Worm (Caenorhabditis elegans) whole organism, L4 larva: Measurements from ENCODE around the gene Y59A8B.8.
"Not testable (repeated sequence)": the region's sequence is repeated elsewhere in the genome, so short reads cannot be mapped to it uniquely, and the experiment has no call there.

Experiments used
- Y48G9A.11 ChIP-seq: fragments of 200-800 bp; sonication (Bioruptor generic); IDR thresholded peaks from 2 replicates; pipeline ENCODE4 v1.3.6; 2022; ENCODE audit warnings: missing genetic modification reagents, missing genetic modification characterization, missing compliant biosample characterization
- aha-1 ChIP-seq: fragments of 150-350 bp; peaks from one replicate; lab custom pipeline; 2014; ENCODE audit warnings: missing biosample characterization, missing genetic modification characterization
- aly-2 ChIP-seq: sonication (generic microtip); optimal IDR thresholded peaks from 2 replicates; lab custom pipeline; 2018; ENCODE audit warnings: missing biosample characterization, missing genetic modification characterization
- ama-1 ChIP-seq: fragments of 150-350 bp; optimal IDR thresholded peaks from 2 replicates; lab custom pipeline; 2014; ENCODE audit warnings: inconsistent platforms, mixed read lengths
- dmd-6 ChIP-seq: fragments of 200-800 bp; sonication (Bioruptor generic); IDR thresholded peaks from 2 replicates; pipeline ENCODE4 v1.3.6; 2022; ENCODE audit warnings: missing genetic modification reagents, missing genetic modification characterization, missing compliant biosample characterization
- mdl-1 ChIP-seq, 2 experiments: fragments of 150-350 bp in 1 of 2; sonication (generic microtip) in 1 of 2; optimal IDR thresholded peaks; 2 replicates each; lab custom pipeline; 2014 to 2017; ENCODE audit warnings: missing biosample characterization in 2 of 2, missing genetic modification characterization in 2 of 2
- nhr-10 ChIP-seq: fragments of 150-350 bp; optimal IDR thresholded peaks from 2 replicates; lab custom pipeline; 2014; ENCODE audit warnings: missing biosample characterization, missing genetic modification characterization
- nhr-28 ChIP-seq: fragments of 150-350 bp; optimal IDR thresholded peaks from 2 replicates; lab custom pipeline; 2014; ENCODE audit warnings: missing biosample characterization, missing genetic modification characterization
- nhr-76 ChIP-seq: fragments of 150-350 bp; optimal IDR thresholded peaks from 2 replicates; lab custom pipeline; 2014; ENCODE audit warnings: missing biosample characterization, missing genetic modification characterization
- pha-4 ChIP-seq, 2 experiments: fragments of 150-350 bp in 1 of 2; fragments of 200-800 bp in 1 of 2; sonication (Bioruptor generic) in 1 of 2; IDR thresholded peaks in 1 of 2; optimal IDR thresholded peaks in 1 of 2; 2 replicates each; pipeline versions ENCODE4 v1.3.6 to Lab custom; 2014 to 2022; ENCODE audit warnings: missing genetic modification characterization in 2 of 2, missing genetic modification reagents in 2 of 2, missing biosample characterization in 1 of 2, missing compliant biosample characterization in 1 of 2
- ztf-11 ChIP-seq: fragments of 150-350 bp; optimal IDR thresholded peaks from 2 replicates; lab custom pipeline; 2014; ENCODE audit warnings: missing biosample characterization, missing genetic modification characterization

ce11 chrV:18069195-18069594 lies 3.1 kb upstream of the Y59A8B.8 start:
- not testable (repeated sequence) for TF ChIP-seq nhr-10 (tag; lab: Kevin White, UChicago); Y48G9A.11; aly-2; aha-1 (tag; lab: Kevin White, UChicago); ztf-11 (tag; lab: Kevin White, UChicago); pha-4 (GFP tag; IDR thresholded peaks at IDR 0.05; lab: Robert Waterston, UW); pha-4 (tag; optimal IDR thresholded peaks at IDR 0.05; lab: Kevin White, UChicago); nhr-28; mdl-1 (tag; optimal IDR thresholded peaks at IDR 0.05; lab: Kevin White, UChicago); ama-1 (lab: Kevin White, UChicago); dmd-6 (GFP tag; lab: Robert Waterston, UW); nhr-76
